Fruit fly (Drosophila melanogaster): ENCODE data around the gene Lip1.

The Lip1 gene

dm6 chr2L:10687009-10687793 is 14.1 kb downstream of the Lip1 start, which contains the start of gene CG7296:
CG7296 (minus strand) TSS chr2L:10687066.
- TF ChIP-seq Sin3A (optimal IDR thresholded peaks at IDR 0.05), result no peak
- TF ChIP-seq Myc (optimal IDR thresholded peaks at IDR 0.05), result no peak
- TF ChIP-seq ttk (optimal IDR thresholded peaks at IDR 0.05), result no peak

dm6 chr2L:10685666-10686065 is 15.7 kb downstream of the Lip1 start:
- TF ChIP-seq psq (optimal IDR thresholded peaks at IDR 0.05) (no peak), insv (optimal IDR thresholded peaks at IDR 0.05) (no peak), Myc (optimal IDR thresholded peaks at IDR 0.05) (no peak), Sin3A (optimal IDR thresholded peaks at IDR 0.05) (no peak), h (optimal IDR thresholded peaks at IDR 0.05) (no peak), ttk (optimal IDR thresholded peaks at IDR 0.05) (no peak)

- TF ChIP-seq insv (optimal IDR thresholded peaks at IDR 0.05) (no peak), psq (optimal IDR thresholded peaks at IDR 0.05) (no peak), ttk (optimal IDR thresholded peaks at IDR 0.05) (no peak), Sin3A (optimal IDR thresholded peaks at IDR 0.05) (no peak), h (optimal IDR thresholded peaks at IDR 0.05) (no peak), Myc (optimal IDR thresholded peaks at IDR 0.05) (no peak)
These were observed 17.0 kb downstream of the Lip1 start, which contains the start of gene CG7299 for dm6 chr2L:10684309-10684708. CG7299 (minus strand) TSS chr2L:10684409.

DNA sequence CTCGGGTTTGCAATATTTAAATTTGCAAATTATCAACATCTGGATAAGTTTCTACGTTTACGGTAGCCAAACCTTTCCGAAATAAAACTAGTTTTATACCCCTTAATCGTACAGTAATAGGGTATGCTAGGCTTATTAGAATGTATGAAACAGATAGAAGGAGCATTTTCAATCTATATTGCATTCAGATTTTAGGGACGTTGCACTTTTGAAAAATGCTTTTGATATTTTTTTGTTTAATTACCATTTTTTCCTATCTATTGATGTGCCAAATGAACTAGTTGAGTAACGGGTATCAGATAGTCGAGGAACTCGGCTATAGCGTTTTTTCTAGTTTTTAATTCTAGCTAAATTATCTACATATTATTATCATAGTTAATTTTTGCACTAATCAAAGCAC is 18.4 kb downstream of the Lip1 start:
- TF ChIP-seq h (optimal IDR thresholded peaks at IDR 0.05) (no peak), ttk (optimal IDR thresholded peaks at IDR 0.05) (no peak), psq (optimal IDR thresholded peaks at IDR 0.05) (no peak), insv (optimal IDR thresholded peaks at IDR 0.05) (no peak), Myc (optimal IDR thresholded peaks at IDR 0.05) (no peak), Sin3A (optimal IDR thresholded peaks at IDR 0.05) (no peak)

dm6 chr2L:10682197-10682596 is 19.1 kb downstream of the Lip1 start:
- TF ChIP-seq Sin3A (optimal IDR thresholded peaks at IDR 0.05), result no peak
- no peak for TF ChIP-seq ttk (optimal IDR thresholded peaks at IDR 0.05)
- TF ChIP-seq Myc (optimal IDR thresholded peaks at IDR 0.05), result no peak
- no peak for TF ChIP-seq h (optimal IDR thresholded peaks at IDR 0.05)
- TF ChIP-seq psq (optimal IDR thresholded peaks at IDR 0.05), result no peak
- TF ChIP-seq insv (optimal IDR thresholded peaks at IDR 0.05), result no peak

- TF ChIP-seq ttk (optimal IDR thresholded peaks at IDR 0.05) (no peak), h (optimal IDR thresholded peaks at IDR 0.05) (no peak), psq (optimal IDR thresholded peaks at IDR 0.05) (no peak), Sin3A (optimal IDR thresholded peaks at IDR 0.05) (no peak), insv (optimal IDR thresholded peaks at IDR 0.05) (no peak), Myc (optimal IDR thresholded peaks at IDR 0.05) (no peak)
These were observed 19.7 kb downstream of the Lip1 start, which contains the start of gene CG17107 for dm6 chr2L:10681602-10682001. CG17107 (plus strand) TSS chr2L:10681902.

DNA sequence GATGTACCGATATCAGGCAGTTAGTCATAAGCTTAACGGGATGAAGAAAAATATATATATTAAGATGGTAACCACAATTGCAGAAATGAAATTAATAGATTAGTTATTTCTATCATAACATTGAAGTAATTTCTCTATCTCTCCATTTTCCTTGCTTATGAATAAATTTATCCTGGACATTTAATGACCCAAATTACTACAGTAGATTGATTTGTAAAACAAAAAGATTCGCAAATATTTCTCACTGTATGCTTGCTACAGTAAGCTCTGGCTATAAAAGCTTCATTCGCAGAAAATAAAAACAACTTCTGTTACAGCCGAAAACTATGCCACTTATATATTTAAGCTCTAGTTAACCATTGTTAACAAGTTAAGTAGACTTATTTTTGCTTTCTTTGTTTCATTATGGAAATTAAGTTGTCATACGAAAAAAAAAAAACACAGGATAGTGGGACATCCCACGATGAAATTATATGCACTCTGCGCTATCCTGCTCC is 20.7 kb downstream of the Lip1 start, which contains the start of gene CG17105:
CG17105 (plus strand) TSS at position 447 of the 497 bp plus-strand sequence.
- TF ChIP-seq Myc (optimal IDR thresholded peaks at IDR 0.05) (no peak), psq (optimal IDR thresholded peaks at IDR 0.05) (no peak), insv (optimal IDR thresholded peaks at IDR 0.05) (no peak), h (optimal IDR thresholded peaks at IDR 0.05) (no peak), Sin3A (optimal IDR thresholded peaks at IDR 0.05) (no peak), ttk (optimal IDR thresholded peaks at IDR 0.05) (no peak)

DNA sequence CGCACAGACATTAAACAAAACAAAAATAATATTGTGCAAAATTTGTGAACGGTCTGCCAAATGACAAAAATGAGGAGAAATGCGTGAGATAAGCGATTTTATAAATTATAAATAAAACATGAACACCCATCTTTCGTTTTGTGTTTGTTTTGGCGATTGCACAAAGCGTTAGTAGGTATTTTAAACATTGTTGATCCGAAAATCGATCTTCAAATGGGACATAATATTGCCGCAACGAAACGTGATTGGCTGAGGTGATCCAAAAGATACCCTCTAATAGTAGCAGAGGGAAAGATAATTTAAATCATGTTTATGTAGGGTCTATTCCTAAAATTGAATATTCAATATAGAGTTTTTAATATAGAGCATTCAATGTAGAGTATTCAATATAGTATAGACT is 21.8 kb downstream of the Lip1 start:
- TF ChIP-seq Myc (optimal IDR thresholded peaks at IDR 0.05) (no peak), h (optimal IDR thresholded peaks at IDR 0.05) (no peak), Sin3A (optimal IDR thresholded peaks at IDR 0.05) (no peak), insv (optimal IDR thresholded peaks at IDR 0.05) (no peak), psq (optimal IDR thresholded peaks at IDR 0.05) (no peak), ttk (optimal IDR thresholded peaks at IDR 0.05) (no peak)

DNA sequence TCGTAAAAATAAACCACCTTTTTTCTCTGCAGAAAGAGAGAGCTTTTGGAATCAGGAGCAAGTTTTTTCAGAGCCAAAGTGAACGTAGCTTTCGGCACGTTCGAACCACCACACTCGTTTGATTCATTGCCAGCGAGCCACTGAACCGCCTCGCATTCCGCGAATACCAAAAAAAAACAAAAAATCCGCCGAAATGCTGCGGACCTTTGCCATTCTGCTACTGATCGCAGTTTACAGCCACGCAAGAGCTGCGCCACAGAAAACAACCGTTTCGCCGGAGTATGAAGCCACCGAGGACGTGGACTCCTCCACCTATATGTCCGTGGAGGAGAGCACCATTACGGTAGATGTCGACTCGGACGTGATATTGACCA is 23.6 kb downstream of the Lip1 start:
- TF ChIP-seq Myc (optimal IDR thresholded peaks at IDR 0.05), result no peak
- no peak for TF ChIP-seq insv (optimal IDR thresholded peaks at IDR 0.05)
- TF ChIP-seq psq (optimal IDR thresholded peaks at IDR 0.05), result no peak
- TF ChIP-seq h (optimal IDR thresholded peaks at IDR 0.05), result no peak
- TF ChIP-seq Sin3A (optimal IDR thresholded peaks at IDR 0.05), result no peak
- no peak for TF ChIP-seq ttk (optimal IDR thresholded peaks at IDR 0.05)

DNA sequence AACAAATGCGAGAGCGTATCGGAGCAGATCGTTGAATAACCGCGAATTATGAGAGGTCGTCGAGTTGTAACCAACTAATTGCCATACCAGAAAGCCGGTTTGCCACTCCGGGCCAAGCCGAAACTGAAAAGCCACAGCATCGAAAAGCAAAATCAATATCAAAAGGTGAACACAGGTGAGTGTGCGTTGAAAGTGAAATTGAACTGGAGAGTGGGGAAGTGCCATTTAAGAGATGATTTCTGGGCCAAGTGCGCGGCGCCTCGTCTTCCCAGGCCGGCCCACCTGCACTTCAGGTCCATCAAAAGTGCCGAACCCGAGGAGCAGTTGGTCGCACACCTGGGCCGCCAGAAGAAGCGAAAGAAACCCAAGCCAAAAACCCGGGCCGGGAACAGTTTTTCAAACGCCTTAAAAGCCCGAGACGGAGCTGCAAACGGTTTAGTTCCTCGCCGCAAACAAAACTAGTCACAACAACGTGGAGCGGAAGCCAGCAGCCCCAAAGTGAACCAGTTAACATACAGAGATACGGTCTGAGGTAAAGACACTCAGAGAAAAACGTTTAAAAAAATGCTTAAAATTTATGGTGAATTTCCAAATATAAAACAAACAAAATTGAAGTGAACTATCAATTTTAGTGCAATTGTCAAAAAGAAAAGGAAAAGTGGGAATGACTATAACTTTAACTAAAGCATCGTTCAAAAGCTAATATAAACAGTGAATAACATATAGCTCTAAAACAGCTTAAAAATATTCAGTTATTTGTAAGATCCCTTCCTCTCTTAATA is 24.2 kb downstream of the Lip1 start, which contains the start of gene CG17104:
CG17104 (plus strand) TSS at position 266 of the 782 bp plus-strand sequence.
- TF ChIP-seq Sin3A (optimal IDR thresholded peaks at IDR 0.05), result no peak
- no peak for TF ChIP-seq ttk (optimal IDR thresholded peaks at IDR 0.05)
- no peak for TF ChIP-seq psq (optimal IDR thresholded peaks at IDR 0.05)
- TF ChIP-seq Myc (optimal IDR thresholded peaks at IDR 0.05), result no peak
- no peak for TF ChIP-seq insv (optimal IDR thresholded peaks at IDR 0.05)
- no peak for TF ChIP-seq h (optimal IDR thresholded peaks at IDR 0.05)

- no peak for TF ChIP-seq psq (optimal IDR thresholded peaks at IDR 0.05)
- no peak for TF ChIP-seq insv (optimal IDR thresholded peaks at IDR 0.05)
- no peak for TF ChIP-seq Myc (optimal IDR thresholded peaks at IDR 0.05)
- TF ChIP-seq h (optimal IDR thresholded peaks at IDR 0.05), result no peak
- no peak for TF ChIP-seq Sin3A (optimal IDR thresholded peaks at IDR 0.05)
- no peak for TF ChIP-seq ttk (optimal IDR thresholded peaks at IDR 0.05)
These were observed 28.4 kb downstream of the Lip1 start for dm6 chr2L:10672989-10673388.

- no peak for TF ChIP-seq Sin3A (optimal IDR thresholded peaks at IDR 0.05)
- TF ChIP-seq psq (optimal IDR thresholded peaks at IDR 0.05), result no peak
- no peak for TF ChIP-seq ttk (optimal IDR thresholded peaks at IDR 0.05)
- TF ChIP-seq insv (optimal IDR thresholded peaks at IDR 0.05), result no peak
- TF ChIP-seq Myc (optimal IDR thresholded peaks at IDR 0.05), result no peak
- no peak for TF ChIP-seq h (optimal IDR thresholded peaks at IDR 0.05)
These were observed 29.8 kb downstream of the Lip1 start for dm6 chr2L:10671530-10671929.

Measured in Kc167 (cell line).